Worm (Caenorhabditis elegans) whole organism, mixed stage, embryonic: ENCODE results near the gene sdz-11.
"Not testable (repeated sequence)": the region's sequence is repeated elsewhere in the genome, so short reads cannot be mapped to it uniquely, and the experiment has no call there.

Experiments
- M03D4.4 ChIP-seq: sonication (generic microtip); optimal IDR thresholded peaks from 2 replicates; lab custom pipeline; 2017; ENCODE audit warnings: mild to moderate bottlenecking, missing genetic modification characterization, missing compliant biosample characterization
- blmp-1 ChIP-seq: fragments of 150-350 bp; optimal IDR thresholded peaks from 2 replicates; lab custom pipeline; 2014; ENCODE audit warnings: missing biosample characterization, missing genetic modification characterization
- ceh-39 ChIP-seq: fragments of 150-350 bp; optimal IDR thresholded peaks from 2 replicates; lab custom pipeline; 2014; ENCODE audit warnings: missing biosample characterization, missing genetic modification characterization
- ceh-43 ChIP-seq: fragments of 200-800 bp; sonication (Bioruptor generic); optimal IDR thresholded peaks from 2 replicates; lab custom pipeline; 2018; ENCODE audit warnings: mild to moderate bottlenecking, missing genetic modification characterization, moderate library complexity, missing compliant biosample characterization
- ceh-83 ChIP-seq: fragments of 200-800 bp; sonication (Bioruptor generic); optimal IDR thresholded peaks from 2 replicates; lab custom pipeline; 2018; ENCODE audit warnings: mild to moderate bottlenecking, missing genetic modification characterization, missing compliant biosample characterization
- ces-1 ChIP-seq: fragments of 150-350 bp; optimal IDR thresholded peaks from 2 replicates; lab custom pipeline; 2014; ENCODE audit warnings: missing biosample characterization, missing genetic modification reagents, missing genetic modification characterization
- drap-1 ChIP-seq: fragments of 200-800 bp; sonication (Bioruptor generic); optimal IDR thresholded peaks from 3 replicates; lab custom pipeline; 2018; ENCODE audit warnings: mild to moderate bottlenecking, missing genetic modification characterization, missing compliant biosample characterization
- elt-1 ChIP-seq: sonication (generic microtip); optimal IDR thresholded peaks from 2 replicates; lab custom pipeline; 2017; ENCODE audit warnings: missing genetic modification characterization, mild to moderate bottlenecking, missing compliant biosample characterization, antibody characterized with exemption, moderate library complexity, borderline replicate concordance; ENCODE audit not compliant: insufficient read depth
- elt-3 ChIP-seq: fragments of 150-350 bp; optimal IDR thresholded peaks from 2 replicates; lab custom pipeline; 2014; ENCODE audit warnings: missing biosample characterization, missing genetic modification characterization
- flh-1 ChIP-seq: fragments of 200-800 bp; sonication (Bioruptor generic); optimal IDR thresholded peaks from 2 replicates; lab custom pipeline; 2018; ENCODE audit warnings: mild to moderate bottlenecking, missing genetic modification characterization, moderate library complexity, missing compliant biosample characterization
- ham-2 ChIP-seq: fragments of 200-800 bp; sonication (Bioruptor generic); optimal IDR thresholded peaks from 2 replicates; lab custom pipeline; 2018; ENCODE audit warnings: mild to moderate bottlenecking, missing genetic modification characterization, missing compliant biosample characterization
- hlh-1 ChIP-seq: fragments of 150-350 bp; optimal IDR thresholded peaks from 2 replicates; lab custom pipeline; 2014; ENCODE audit warnings: missing biosample characterization, missing genetic modification reagents, missing genetic modification characterization
- lin-13 ChIP-seq: fragments of 150-350 bp; optimal IDR thresholded peaks from 2 replicates; lab custom pipeline; 2014; ENCODE audit warnings: missing biosample characterization, missing genetic modification characterization
- lin-32 ChIP-seq: fragments of 200-800 bp; sonication (Bioruptor generic); optimal IDR thresholded peaks from 2 replicates; lab custom pipeline; 2018; ENCODE audit warnings: mild to moderate bottlenecking, missing genetic modification characterization, missing compliant biosample characterization
- mab-5 ChIP-seq: fragments of 150-350 bp; optimal IDR thresholded peaks from 2 replicates; lab custom pipeline; 2014; ENCODE audit warnings: missing biosample characterization, missing genetic modification characterization
- mep-1 ChIP-seq: fragments of 150-350 bp; optimal IDR thresholded peaks from 2 replicates; lab custom pipeline; 2017; ENCODE audit warnings: missing biosample characterization, missing genetic modification reagents, missing genetic modification characterization, inconsistent platforms
- mls-2 ChIP-seq: sonication (generic microtip); optimal IDR thresholded peaks from 2 replicates; lab custom pipeline; 2016; ENCODE audit warnings: mild to moderate bottlenecking, missing genetic modification characterization, moderate library complexity, missing compliant biosample characterization
- nhr-12 ChIP-seq: fragments of 150-350 bp; optimal IDR thresholded peaks from 2 replicates; lab custom pipeline; 2014; ENCODE audit warnings: missing biosample characterization, missing genetic modification characterization
- nhr-2 ChIP-seq: fragments of 150-350 bp; optimal IDR thresholded peaks from 2 replicates; lab custom pipeline; 2014; ENCODE audit warnings: missing biosample characterization, missing genetic modification characterization
- nhr-237 ChIP-seq: fragments of 150-350 bp; optimal IDR thresholded peaks from 2 replicates; lab custom pipeline; 2014; ENCODE audit warnings: missing biosample characterization, missing genetic modification characterization
- nhr-28 ChIP-seq: fragments of 150-350 bp; optimal IDR thresholded peaks from 2 replicates; lab custom pipeline; 2014; ENCODE audit warnings: missing biosample characterization, missing genetic modification characterization
- nhr-76 ChIP-seq: sonication (generic microtip); optimal IDR thresholded peaks from 2 replicates; lab custom pipeline; 2017; ENCODE audit warnings: missing biosample characterization, missing genetic modification characterization
- pha-4 ChIP-seq: fragments of 150-350 bp; optimal IDR thresholded peaks from 2 replicates; lab custom pipeline; 2018; ENCODE audit warnings: missing biosample characterization, missing genetic modification reagents, missing genetic modification characterization
- snpc-4 ChIP-seq: fragments of 150-350 bp; optimal IDR thresholded peaks from 2 replicates; lab custom pipeline; 2014; ENCODE audit warnings: missing biosample characterization, missing genetic modification characterization
- sptf-1 ChIP-seq: sonication (generic microtip); optimal IDR thresholded peaks from 2 replicates; lab custom pipeline; 2017; ENCODE audit warnings: mild to moderate bottlenecking, missing genetic modification characterization, moderate library complexity, missing compliant biosample characterization
- tbx-8 ChIP-seq: fragments of 200-800 bp; sonication (Bioruptor generic); optimal IDR thresholded peaks from 2 replicates; lab custom pipeline; 2018; ENCODE audit warnings: mild to moderate bottlenecking, missing genetic modification characterization, moderate library complexity, missing compliant biosample characterization
- unc-120 ChIP-seq: sonication (generic microtip); optimal IDR thresholded peaks from 2 replicates; lab custom pipeline; 2017; ENCODE audit warnings: missing genetic modification characterization, missing compliant biosample characterization; ENCODE audit not compliant: poor library complexity, severe bottlenecking
- unc-39 ChIP-seq: fragments of 150-350 bp; optimal IDR thresholded peaks from 2 replicates; lab custom pipeline; 2014; ENCODE audit warnings: missing biosample characterization, missing genetic modification characterization
- unc-62 ChIP-seq: fragments of 150-350 bp; optimal IDR thresholded peaks from 2 replicates; lab custom pipeline; 2014; ENCODE audit warnings: missing biosample characterization, missing genetic modification reagents, missing genetic modification characterization
- zip-8 ChIP-seq: fragments of 150-350 bp; optimal IDR thresholded peaks from 2 replicates; lab custom pipeline; 2014; ENCODE audit warnings: missing biosample characterization, missing genetic modification characterization
- ztf-11 ChIP-seq: fragments of 150-350 bp; optimal IDR thresholded peaks from 2 replicates; lab custom pipeline; 2014; ENCODE audit warnings: missing biosample characterization, missing genetic modification characterization

Gene sdz-11

ce11 chrII:3761599-3761998 is 9.5 kb upstream of the sdz-11 start, which contains the start of gene T24E12.6:
T24E12.6 (minus strand) TSS chrII:3761699.
- TF ChIP-seq drap-1 (GFP tag; lab: Kevin White, UChicago); nhr-237 (tag; lab: Kevin White, UChicago); ceh-39: not testable (repeated sequence)
- TF ChIP-seq, all 35 proteins: peak for 0; not testable (repeated sequence) for 35

ce11 chrII:3759010-3759409 is 6.9 kb upstream of the sdz-11 start, which contains the start of gene T24E12.12:
T24E12.12 (plus strand) TSS chrII:3759290.
- TF ChIP-seq mab-5 (tag; lab: Kevin White, UChicago) (no peak), mls-2 (no peak), nhr-12 (tag; lab: Kevin White, UChicago) (no peak), blmp-1 (no peak), pha-4 (tag; lab: Kevin White, UChicago) (no peak)

- TF ChIP-seq flh-1: no peak
- TF ChIP-seq drap-1 (GFP tag; lab: Kevin White, UChicago): no peak
- TF ChIP-seq unc-39 (tag; lab: Kevin White, UChicago): no peak
- TF ChIP-seq nhr-28: no peak
- no peak for TF ChIP-seq blmp-1
- TF ChIP-seq nhr-76 (tag; lab: Kevin White, UChicago): no peak
- TF ChIP-seq mep-1: no peak
- no peak for TF ChIP-seq lin-32 (GFP tag; lab: Kevin White, UChicago)
- no peak for TF ChIP-seq nhr-237 (tag; lab: Kevin White, UChicago)
- no peak for TF ChIP-seq elt-1
- TF ChIP-seq M03D4.4: no peak
- no peak for TF ChIP-seq unc-62 (GFP tag; lab: Kevin White, UChicago)
- no peak for TF ChIP-seq hlh-1 (tag; lab: Kevin White, UChicago)
- TF ChIP-seq ceh-83 (GFP tag; lab: Kevin White, UChicago): no peak
- no peak for TF ChIP-seq nhr-12 (tag; lab: Kevin White, UChicago)
Measured at ce11 chrII:3757499-3757898, 5.4 kb upstream of the sdz-11 start, which contains the start of gene srx-111. srx-111 (plus strand) TSS chrII:3757799.

- TF ChIP-seq unc-39 (tag; lab: Kevin White, UChicago) (no peak), nhr-28 (no peak), drap-1 (GFP tag; lab: Kevin White, UChicago) (no peak), ces-1 (GFP tag; lab: Kevin White, UChicago) (no peak), zip-8 (no peak), snpc-4 (tag; lab: Kevin White, UChicago) (no peak), nhr-2 (tag; lab: Kevin White, UChicago) (no peak), nhr-76 (tag; lab: Kevin White, UChicago) (no peak), tbx-8 (GFP tag; lab: Kevin White, UChicago) (no peak), ceh-43 (GFP tag; lab: Kevin White, UChicago) (no peak), elt-3 (no peak), unc-120 (no peak), nhr-237 (tag; lab: Kevin White, UChicago) (no peak), lin-32 (GFP tag; lab: Kevin White, UChicago) (no peak)
Measured at ce11 chrII:3753598-3753997, 1.5 kb upstream of the sdz-11 start, which contains the start of gene rcd-1. rcd-1 (plus strand) TSS chrII:3753898.

- TF ChIP-seq ham-2 (GFP tag; lab: Kevin White, UChicago) (no peak), lin-13 (no peak), lin-32 (GFP tag; lab: Kevin White, UChicago) (no peak), M03D4.4 (no peak), mep-1 (no peak), tbx-8 (GFP tag; lab: Kevin White, UChicago) (no peak), elt-3 (no peak)
Measured at ce11 chrII:3750685-3751084, 1.4 kb downstream of the sdz-11 start, which contains the start of gene fbxb-91. fbxb-91 (minus strand) TSS chrII:3750785.

ce11 chrII:3748719-3749118 is 3.4 kb downstream of the sdz-11 start, which contains the start of gene fbxb-90:
fbxb-90 (minus strand) TSS chrII:3748819.
- no peak for TF ChIP-seq tbx-8 (GFP tag; lab: Kevin White, UChicago)
- no peak for TF ChIP-seq lin-32 (GFP tag; lab: Kevin White, UChicago)
- no peak for TF ChIP-seq ztf-11 (tag; lab: Kevin White, UChicago)
- no peak for TF ChIP-seq drap-1 (GFP tag; lab: Kevin White, UChicago)
- no peak for TF ChIP-seq mep-1
- no peak for TF ChIP-seq sptf-1 (tag; lab: Kevin White, UChicago)
- no peak for TF ChIP-seq ceh-83 (GFP tag; lab: Kevin White, UChicago)
- no peak for TF ChIP-seq unc-120
- TF ChIP-seq ham-2 (GFP tag; lab: Kevin White, UChicago): no peak
- TF ChIP-seq nhr-12 (tag; lab: Kevin White, UChicago): no peak
- no peak for TF ChIP-seq ces-1 (GFP tag; lab: Kevin White, UChicago)
